Fruit fly (Drosophila melanogaster) whole organism, embryonic: ENCODE results near the gene CG14174.

ENCODE experiments used
- Aef1 ChIP-seq: fragments of 200-800 bp; sonication (Bioruptor generic); IDR thresholded peaks from 3 replicates; pipeline ENCODE4 v1.3.6; 2022; ENCODE audit warnings: missing biosample characterization, missing genetic modification characterization
- BEAF-32 ChIP-seq: fragments of 200-800 bp; sonication (Bioruptor generic); optimal IDR thresholded peaks from 3 replicates; lab custom pipeline; 2017; ENCODE audit warnings: missing biosample characterization, missing genetic modification characterization, mild to moderate bottlenecking, moderate library complexity, missing genetic modification reagents
- CG11695 ChIP-seq: fragments of 200-800 bp; sonication (Bioruptor generic); IDR thresholded peaks from 3 replicates; pipeline ENCODE4 v1.3.6; 2022; ENCODE audit warnings: missing biosample characterization, missing genetic modification characterization
- CG11696 ChIP-seq: fragments of 200-800 bp; sonication (Bioruptor generic); IDR thresholded peaks from 2 replicates; pipeline ENCODE4 v1.3.6; 2022; ENCODE audit warnings: missing biosample characterization, missing genetic modification characterization
- CG12155 ChIP-seq: fragments of 200-800 bp; sonication (Bioruptor generic); optimal IDR thresholded peaks from 3 replicates; lab custom pipeline; 2016; ENCODE audit warnings: missing biosample characterization, missing genetic modification characterization
- CG12219 ChIP-seq: fragments of 200-800 bp; sonication (Bioruptor generic); optimal IDR thresholded peaks from 3 replicates; lab custom pipeline; 2018; ENCODE audit warnings: missing biosample characterization, mild to moderate bottlenecking, missing genetic modification characterization
- CG13287 ChIP-seq: fragments of 200-800 bp; sonication (Bioruptor generic); IDR thresholded peaks from 2 replicates; pipeline ENCODE4 v1.3.6; 2022; ENCODE audit warnings: missing biosample characterization, missing genetic modification characterization; ENCODE audit not compliant: partially characterized antibody
- CG14710 ChIP-seq: fragments of 200-800 bp; sonication (Bioruptor generic); optimal IDR thresholded peaks from 3 replicates; lab custom pipeline; 2019; ENCODE audit warnings: missing biosample characterization, mild to moderate bottlenecking, missing genetic modification characterization, moderate library complexity
- CG15514 ChIP-seq: fragments of 200-800 bp; sonication (Bioruptor generic); optimal IDR thresholded peaks from 3 replicates; lab custom pipeline; 2017; ENCODE audit warnings: missing biosample characterization, missing genetic modification characterization, mild to moderate bottlenecking, moderate library complexity, missing genetic modification reagents
- CG1602 ChIP-seq: fragments of 200-800 bp; sonication (Bioruptor generic); optimal IDR thresholded peaks from 3 replicates; lab custom pipeline; 2016; ENCODE audit warnings: missing biosample characterization, missing genetic modification characterization
- CG17912 ChIP-seq: fragments of 200-800 bp; sonication (Bioruptor generic); optimal IDR thresholded peaks from 2 replicates; lab custom pipeline; 2018; ENCODE audit warnings: missing biosample characterization, mild to moderate bottlenecking, missing genetic modification characterization
- CG2116 ChIP-seq: fragments of 200-800 bp; sonication (Bioruptor generic); optimal IDR thresholded peaks from 3 replicates; lab custom pipeline; 2018; ENCODE audit warnings: missing biosample characterization, mild to moderate bottlenecking, missing genetic modification characterization
- CG2712 ChIP-seq: fragments of 200-800 bp; optimal IDR thresholded peaks from 3 replicates; lab custom pipeline; 2019; ENCODE audit warnings: missing biosample characterization, mild to moderate bottlenecking, missing genetic modification characterization, moderate library complexity
- CG30431 ChIP-seq: fragments of 200-800 bp; sonication (Bioruptor generic); optimal IDR thresholded peaks from 2 replicates; lab custom pipeline; 2017; ENCODE audit warnings: missing biosample characterization, missing genetic modification characterization
- CG31224 ChIP-seq: fragments of 200-800 bp; sonication (Bioruptor generic); IDR thresholded peaks from 2 replicates; pipeline ENCODE4 v1.3.6; 2022; ENCODE audit warnings: missing biosample characterization, missing genetic modification characterization
- CG31441 ChIP-seq: fragments of 200-800 bp; sonication (Bioruptor generic); IDR thresholded peaks from 2 replicates; pipeline ENCODE4 v1.3.6; 2022; ENCODE audit warnings: missing biosample characterization, missing genetic modification characterization
- CG7357 ChIP-seq: fragments of 200-800 bp; sonication (Bioruptor generic); IDR thresholded peaks from 3 replicates; pipeline ENCODE4 v1.3.6; 2022; ENCODE audit warnings: missing biosample characterization, missing genetic modification characterization
- CG7963 ChIP-seq: fragments of 200-800 bp; sonication (Bioruptor generic); IDR thresholded peaks from 3 replicates; pipeline ENCODE4 v1.3.6; 2022; ENCODE audit warnings: missing biosample characterization, missing genetic modification characterization; ENCODE audit not compliant: partially characterized antibody
- CG9437 ChIP-seq: fragments of 200-800 bp; sonication (Bioruptor generic); optimal IDR thresholded peaks from 2 replicates; lab custom pipeline; 2018; ENCODE audit warnings: missing biosample characterization, mild to moderate bottlenecking, missing genetic modification characterization
- CG9932 ChIP-seq: fragments of 200-800 bp; sonication (Bioruptor generic); IDR thresholded peaks from 2 replicates; pipeline ENCODE4 v1.3.6; 2022; ENCODE audit warnings: missing biosample characterization, missing genetic modification characterization
- Camta ChIP-seq: fragments of 200-800 bp; sonication (Bioruptor generic); optimal IDR thresholded peaks from 2 replicates; lab custom pipeline; 2016; ENCODE audit warnings: missing biosample characterization, missing genetic modification characterization
- Dip2 ChIP-seq: fragments of 200-800 bp; sonication (Bioruptor generic); IDR thresholded peaks from 2 replicates; pipeline ENCODE4 v1.3.6; 2022; ENCODE audit warnings: missing biosample characterization, missing genetic modification characterization
- Dll ChIP-seq: fragments of 200-800 bp; sonication (Bioruptor generic); IDR thresholded peaks from 4 replicates; pipeline ENCODE4 v1.3.6; 2022; ENCODE audit warnings: missing biosample characterization, missing genetic modification characterization; ENCODE audit not compliant: partially characterized antibody
- ERR ChIP-seq: fragments of 200-800 bp; sonication (Bioruptor generic); optimal IDR thresholded peaks from 2 replicates; lab custom pipeline; 2016; ENCODE audit warnings: missing biosample characterization, missing genetic modification characterization
- Ets97D ChIP-seq: fragments of 200-800 bp; sonication (Bioruptor generic); optimal IDR thresholded peaks from 3 replicates; lab custom pipeline; 2016; ENCODE audit warnings: missing biosample characterization, missing genetic modification characterization
- Fer2 ChIP-seq: fragments of 200-800 bp; sonication (Bioruptor generic); optimal IDR thresholded peaks from 2 replicates; lab custom pipeline; 2018; ENCODE audit warnings: missing biosample characterization, mild to moderate bottlenecking, missing genetic modification characterization, moderate library complexity
- HLH4C ChIP-seq: fragments of 200-800 bp; sonication (Bioruptor generic); IDR thresholded peaks from 3 replicates; pipeline ENCODE4 v1.3.6; 2022; ENCODE audit warnings: missing biosample characterization, missing genetic modification characterization; ENCODE audit not compliant: partially characterized antibody
- HLH54F ChIP-seq: fragments of 200-800 bp; sonication (Bioruptor generic); optimal IDR thresholded peaks from 3 replicates; lab custom pipeline; 2016; ENCODE audit warnings: missing biosample characterization, missing genetic modification characterization
- Mrtf ChIP-seq: fragments of 200-800 bp; sonication (Bioruptor generic); IDR thresholded peaks from 3 replicates; pipeline ENCODE4 v1.3.6; 2022; ENCODE audit warnings: missing biosample characterization, missing genetic modification characterization
- Sox100B ChIP-seq: fragments of 200-800 bp; sonication (Bioruptor generic); optimal IDR thresholded peaks from 3 replicates; lab custom pipeline; 2018; ENCODE audit warnings: missing biosample characterization, mild to moderate bottlenecking, missing genetic modification characterization
- ac ChIP-seq: fragments of 200-800 bp; sonication (Bioruptor generic); optimal IDR thresholded peaks from 3 replicates; lab custom pipeline; 2017; ENCODE audit warnings: missing biosample characterization, mild to moderate bottlenecking, missing genetic modification characterization
- ato ChIP-seq: fragments of 200-800 bp; sonication (Bioruptor generic); IDR thresholded peaks from 2 replicates; pipeline ENCODE4 v1.3.6; 2022; ENCODE audit warnings: missing biosample characterization, missing genetic modification characterization; ENCODE audit not compliant: partially characterized antibody
- bab2 ChIP-seq: fragments of 200-800 bp; sonication (Bioruptor generic); optimal IDR thresholded peaks from 2 replicates; lab custom pipeline; 2016; ENCODE audit warnings: missing biosample characterization, missing genetic modification characterization
- bbx ChIP-seq: fragments of 200-800 bp; sonication (Bioruptor generic); IDR thresholded peaks from 2 replicates; pipeline ENCODE4 v1.3.6; 2022; ENCODE audit warnings: missing biosample characterization, missing genetic modification characterization; ENCODE audit not compliant: partially characterized antibody
- croc ChIP-seq: fragments of 200-800 bp; sonication (Bioruptor generic); conservative IDR thresholded peaks from 3 replicates; pipeline ENCODE4 v1.3.6; 2022; ENCODE audit warnings: missing biosample characterization, missing genetic modification characterization
- exex ChIP-seq: fragments of 200-800 bp; sonication (Bioruptor generic); optimal IDR thresholded peaks from 4 replicates; lab custom pipeline; 2018; ENCODE audit warnings: missing biosample characterization, mild to moderate bottlenecking, missing genetic modification characterization, moderate library complexity
- fd64A ChIP-seq: fragments of 200-800 bp; sonication (Bioruptor generic); optimal IDR thresholded peaks from 3 replicates; lab custom pipeline; 2018; ENCODE audit warnings: missing biosample characterization, mild to moderate bottlenecking, missing genetic modification characterization
- ftz-f1 ChIP-seq: fragments of 200-800 bp; sonication (Bioruptor generic); optimal IDR thresholded peaks from 2 replicates; lab custom pipeline; 2016; ENCODE audit warnings: missing biosample characterization, missing genetic modification characterization
- grau ChIP-seq: fragments of 200-800 bp; optimal IDR thresholded peaks from 3 replicates; lab custom pipeline; 2019; ENCODE audit warnings: missing biosample characterization, mild to moderate bottlenecking, missing genetic modification characterization, moderate library complexity
- hb ChIP-seq: fragments of 200-800 bp; sonication (Bioruptor generic); IDR thresholded peaks from 3 replicates; pipeline ENCODE4 v1.3.6; 2022; ENCODE audit warnings: missing biosample characterization, missing genetic modification characterization; ENCODE audit not compliant: partially characterized antibody
- hbn ChIP-seq: fragments of 200-800 bp; sonication (Bioruptor generic); IDR thresholded peaks from 2 replicates; pipeline ENCODE4 v1.3.6; 2022; ENCODE audit warnings: missing biosample characterization, missing genetic modification characterization; ENCODE audit not compliant: partially characterized antibody
- nmo ChIP-seq: fragments of 200-800 bp; sonication (Bioruptor generic); optimal IDR thresholded peaks from 2 replicates; lab custom pipeline; 2018; ENCODE audit warnings: missing biosample characterization, mild to moderate bottlenecking, missing genetic modification characterization, moderate library complexity
- odd ChIP-seq: fragments of 200-800 bp; sonication (Bioruptor generic); optimal IDR thresholded peaks from 2 replicates; lab custom pipeline; 2017; ENCODE audit warnings: missing biosample characterization, mild to moderate bottlenecking, missing genetic modification characterization
- row ChIP-seq: fragments of 200-800 bp; sonication (Bioruptor generic); IDR thresholded peaks from 3 replicates; pipeline ENCODE4 v1.3.6; 2022; ENCODE audit warnings: missing biosample characterization, missing genetic modification characterization
- sisA ChIP-seq: fragments of 200-800 bp; sonication (Bioruptor generic); IDR thresholded peaks from 2 replicates; pipeline ENCODE4 v1.3.6; 2022; ENCODE audit warnings: missing biosample characterization, missing genetic modification characterization
- sqz ChIP-seq: fragments of 200-800 bp; sonication (Bioruptor generic); optimal IDR thresholded peaks from 3 replicates; lab custom pipeline; 2018; ENCODE audit warnings: missing biosample characterization, mild to moderate bottlenecking, missing genetic modification characterization
- stwl ChIP-seq: fragments of 200-800 bp; sonication (Bioruptor generic); optimal IDR thresholded peaks from 3 replicates; lab custom pipeline; 2018; ENCODE audit warnings: missing biosample characterization, mild to moderate bottlenecking, missing genetic modification characterization, moderate library complexity
- sug ChIP-seq: fragments of 200-800 bp; optimal IDR thresholded peaks from 2 replicates; lab custom pipeline; 2019; ENCODE audit warnings: missing biosample characterization, mild to moderate bottlenecking, missing genetic modification characterization, moderate library complexity
- trem ChIP-seq: fragments of 200-800 bp; optimal IDR thresholded peaks from 3 replicates; lab custom pipeline; 2019; ENCODE audit warnings: missing biosample characterization, mild to moderate bottlenecking, missing genetic modification characterization, moderate library complexity
- zen2 ChIP-seq: fragments of 200-800 bp; sonication (Bioruptor generic); IDR thresholded peaks from 3 replicates; pipeline ENCODE4 v1.3.6; 2022; ENCODE audit warnings: missing biosample characterization, missing genetic modification characterization; ENCODE audit not compliant: partially characterized antibody

Gene CG14174

dm6 chr3L:9726707-9727106 lies 7.6 kb downstream of the CG14174 start, which contains the start of gene Naa60 (continued):
- TF ChIP-seq hb (GFP tag; lab: Robert Waterston, UW): peak; percentile 70; the same call in 2 of the 3 replicates
- no peak for TF ChIP-seq CG9437 (GFP tag; lab: Kevin White, UChicago)
- no peak for TF ChIP-seq bab2
- no peak for TF ChIP-seq ERR
- peak; percentile 63 for TF ChIP-seq CG2116 (GFP tag; lab: Kevin White, UChicago)
- TF ChIP-seq CG9932 (GFP tag; lab: Robert Waterston, UW): peak; percentile 51; the same call in 1 of the 2 replicates
- no peak for TF ChIP-seq CG30431
- no peak for TF ChIP-seq CG12155
- TF ChIP-seq Camta: no peak
- peak; percentile 38 for TF ChIP-seq sug (tag; lab: Kevin White, UChicago)
- TF ChIP-seq CG13287 (GFP tag; lab: Robert Waterston, UW): peak; percentile 93
- no peak for TF ChIP-seq CG11695 (GFP tag; lab: Robert Waterston, UW)
- peak; percentile 59; the same call in 1 of the 2 replicates for TF ChIP-seq ato (GFP tag; lab: Robert Waterston, UW)
- TF ChIP-seq hbn (GFP tag; lab: Robert Waterston, UW): peak; percentile 90
- peak; percentile 55 for TF ChIP-seq trem (tag; lab: Kevin White, UChicago)
- peak; percentile 0 for TF ChIP-seq Ets97D
- TF ChIP-seq Sox100B: no peak
- TF ChIP-seq row (GFP tag; lab: Robert Waterston, UW): peak; percentile 69
- no peak for TF ChIP-seq sqz (GFP tag; lab: Kevin White, UChicago)
- TF ChIP-seq ac: no peak
- TF ChIP-seq CG2712 (tag; lab: Kevin White, UChicago): peak; percentile 61
- TF ChIP-seq CG11696 (GFP tag; lab: Robert Waterston, UW): no peak
- TF ChIP-seq nmo (GFP tag; lab: Kevin White, UChicago): peak; percentile 39
- peak; percentile 57 for TF ChIP-seq stwl (tag; lab: Kevin White, UChicago)
- TF ChIP-seq grau (tag; lab: Kevin White, UChicago): peak; percentile 24
- TF ChIP-seq BEAF-32 (GFP tag; lab: Kevin White, UChicago): peak; percentile 89
- peak; percentile 23 for TF ChIP-seq exex (tag; lab: Kevin White, UChicago)
- no peak for TF ChIP-seq CG31441 (GFP tag; lab: Robert Waterston, UW)
- peak; percentile 89 for TF ChIP-seq zen2 (GFP tag; lab: Robert Waterston, UW)
- TF ChIP-seq fd64A (GFP tag; lab: Kevin White, UChicago): no peak
- TF ChIP-seq Dip2 (GFP tag; lab: Robert Waterston, UW): no peak
- TF ChIP-seq ftz-f1: no peak
- peak; percentile 84 for TF ChIP-seq HLH4C
- TF ChIP-seq Mrtf (GFP tag; lab: Robert Waterston, UW): no peak
- no peak for TF ChIP-seq CG1602 (GFP tag; lab: Kevin White, UChicago)
- TF ChIP-seq Aef1 (GFP tag; lab: Robert Waterston, UW): no peak
- peak; percentile 93 for TF ChIP-seq Dll (GFP tag; lab: Robert Waterston, UW)
- peak; percentile 90 for TF ChIP-seq bbx (GFP tag; lab: Robert Waterston, UW)
- TF ChIP-seq Fer2 (tag; lab: Kevin White, UChicago): no peak
- TF ChIP-seq CG31224: no peak
- no peak for TF ChIP-seq HLH54F (GFP tag; lab: Kevin White, UChicago)
- no peak for TF ChIP-seq CG17912 (GFP tag; lab: Kevin White, UChicago)
- peak; percentile 59; the same call in 2 of the 3 replicates for TF ChIP-seq CG7963 (GFP tag; lab: Robert Waterston, UW)
- TF ChIP-seq CG7357: no peak
- no peak for TF ChIP-seq CG12219 (GFP tag; lab: Kevin White, UChicago)
- peak; percentile 71 for TF ChIP-seq CG15514 (GFP tag; lab: Kevin White, UChicago)
- TF ChIP-seq croc (GFP tag; lab: Robert Waterston, UW): no peak
- TF ChIP-seq CG14710 (tag; lab: Kevin White, UChicago): peak; percentile 33
- no peak for TF ChIP-seq sisA (GFP tag; lab: Robert Waterston, UW)
- TF ChIP-seq odd (GFP tag; lab: Kevin White, UChicago): no peak
